Fruit fly (Drosophila melanogaster) whole organism, embryonic: Measurements from ENCODE around the gene Usp8.

Experiments used
- Antp ChIP-seq: fragments of 200-800 bp; sonication (Bioruptor generic); optimal IDR thresholded peaks from 3 replicates; lab custom pipeline; 2016; ENCODE audit warnings: missing biosample characterization, missing genetic modification characterization
- Asciz ChIP-seq: fragments of 200-800 bp; sonication (Bioruptor generic); optimal IDR thresholded peaks from 2 replicates; lab custom pipeline; 2017; ENCODE audit warnings: missing biosample characterization, mild to moderate bottlenecking, missing genetic modification characterization, missing genetic modification reagents
- CG10565 ChIP-seq: fragments of 200-800 bp; sonication (Bioruptor generic); optimal IDR thresholded peaks from 3 replicates; lab custom pipeline; 2016; ENCODE audit warnings: missing biosample characterization, mild to moderate bottlenecking, missing genetic modification characterization
- CG11696 ChIP-seq: fragments of 200-800 bp; sonication (Bioruptor generic); IDR thresholded peaks from 2 replicates; pipeline ENCODE4 v1.3.6; 2022; ENCODE audit warnings: missing biosample characterization, missing genetic modification characterization
- CG12071 ChIP-seq: fragments of 200-800 bp; sonication (Bioruptor generic); optimal IDR thresholded peaks from 3 replicates; lab custom pipeline; 2018; ENCODE audit warnings: missing biosample characterization, mild to moderate bottlenecking, missing genetic modification characterization
- CG1233 ChIP-seq: fragments of 200-800 bp; sonication (Bioruptor generic); optimal IDR thresholded peaks from 4 replicates; lab custom pipeline; 2018; ENCODE audit warnings: missing biosample characterization, mild to moderate bottlenecking, missing genetic modification characterization
- CG12391 ChIP-seq: fragments of 200-800 bp; sonication (Bioruptor generic); optimal IDR thresholded peaks from 3 replicates; lab custom pipeline; 2018; ENCODE audit warnings: missing biosample characterization, mild to moderate bottlenecking, missing genetic modification characterization, moderate library complexity
- CG13296 ChIP-seq: fragments of 200-800 bp; sonication (Bioruptor generic); optimal IDR thresholded peaks from 3 replicates; lab custom pipeline; 2018; ENCODE audit warnings: missing biosample characterization, mild to moderate bottlenecking, missing genetic modification characterization
- CG14014 ChIP-seq: fragments of 200-800 bp; sonication (Bioruptor generic); IDR thresholded peaks from 2 replicates; pipeline ENCODE4 v1.3.6; 2022; ENCODE audit warnings: missing biosample characterization, missing genetic modification characterization
- CG18764 ChIP-seq: fragments of 200-800 bp; sonication (Bioruptor generic); optimal IDR thresholded peaks from 3 replicates; lab custom pipeline; 2016; ENCODE audit warnings: missing biosample characterization, missing genetic modification characterization
- CG31224 ChIP-seq: fragments of 200-800 bp; sonication (Bioruptor generic); IDR thresholded peaks from 2 replicates; pipeline ENCODE4 v1.3.6; 2022; ENCODE audit warnings: missing biosample characterization, missing genetic modification characterization
- CG32772 ChIP-seq: fragments of 200-800 bp; sonication (Bioruptor generic); IDR thresholded peaks from 2 replicates; pipeline ENCODE4 v1.3.6; 2022; ENCODE audit warnings: missing biosample characterization, missing genetic modification characterization
- CG34224 ChIP-seq: fragments of 200-800 bp; sonication (Bioruptor generic); IDR thresholded peaks from 3 replicates; pipeline ENCODE4 v1.3.6; 2022; ENCODE audit warnings: missing biosample characterization, missing genetic modification characterization; ENCODE audit not compliant: partially characterized antibody
- CG4282 ChIP-seq: fragments of 200-800 bp; sonication (Bioruptor generic); optimal IDR thresholded peaks from 2 replicates; lab custom pipeline; 2016; ENCODE audit warnings: missing biosample characterization, missing genetic modification characterization
- CG6175 ChIP-seq: fragments of 200-800 bp; sonication (Bioruptor generic); IDR thresholded peaks from 3 replicates; pipeline ENCODE4 v1.3.6; 2022; ENCODE audit warnings: missing biosample characterization, missing genetic modification characterization
- CG6654 ChIP-seq: fragments of 200-800 bp; sonication (Bioruptor generic); optimal IDR thresholded peaks from 2 replicates; lab custom pipeline; 2017; ENCODE audit warnings: missing biosample characterization, mild to moderate bottlenecking, missing genetic modification characterization
- CG8089 ChIP-seq: fragments of 200-800 bp; sonication (Bioruptor generic); optimal IDR thresholded peaks from 3 replicates; lab custom pipeline; 2016; ENCODE audit warnings: missing biosample characterization, missing genetic modification characterization
- CG8924 ChIP-seq: fragments of 200-800 bp; optimal IDR thresholded peaks from 3 replicates; lab custom pipeline; 2019; ENCODE audit warnings: missing biosample characterization, mild to moderate bottlenecking, missing genetic modification characterization, moderate library complexity
- CG9215 ChIP-seq: fragments of 200-800 bp; sonication (Bioruptor generic); IDR thresholded peaks from 2 replicates; pipeline ENCODE4 v1.3.6; 2022; ENCODE audit warnings: missing biosample characterization, missing genetic modification characterization
- D19A ChIP-seq: fragments of 200-800 bp; optimal IDR thresholded peaks from 3 replicates; lab custom pipeline; 2019; ENCODE audit warnings: missing biosample characterization, mild to moderate bottlenecking, missing genetic modification characterization, moderate library complexity
- ERR ChIP-seq: fragments of 200-800 bp; sonication (Bioruptor generic); optimal IDR thresholded peaks from 2 replicates; lab custom pipeline; 2016; ENCODE audit warnings: missing biosample characterization, missing genetic modification characterization
- Fer3 ChIP-seq: fragments of 200-800 bp; sonication (Bioruptor generic); optimal IDR thresholded peaks from 2 replicates; lab custom pipeline; 2018; ENCODE audit warnings: missing biosample characterization, mild to moderate bottlenecking, missing genetic modification characterization, moderate library complexity
- HLHmδ ChIP-seq: fragments of 200-800 bp; sonication (Bioruptor generic); optimal IDR thresholded peaks from 2 replicates; lab custom pipeline; 2018; ENCODE audit warnings: missing biosample characterization, mild to moderate bottlenecking, missing genetic modification characterization, moderate library complexity
- HmgD ChIP-seq: fragments of 200-800 bp; sonication (Bioruptor generic); optimal IDR thresholded peaks from 3 replicates; lab custom pipeline; 2016; ENCODE audit warnings: missing biosample characterization, missing genetic modification characterization
- HmgZ ChIP-seq: fragments of 200-800 bp; sonication (Bioruptor generic); optimal IDR thresholded peaks from 2 replicates; lab custom pipeline; 2018; ENCODE audit warnings: missing biosample characterization, mild to moderate bottlenecking, missing genetic modification characterization
- Jarid2 ChIP-seq: fragments of 200-800 bp; sonication (Bioruptor generic); optimal IDR thresholded peaks from 3 replicates; lab custom pipeline; 2017; ENCODE audit warnings: mild to moderate bottlenecking, missing biosample characterization, missing genetic modification reagents, missing genetic modification characterization
- Kr ChIP-seq: fragments of 200-800 bp; sonication (Bioruptor generic); optimal IDR thresholded peaks from 2 replicates; lab custom pipeline; 2017; ENCODE audit warnings: missing biosample characterization, mild to moderate bottlenecking, missing genetic modification characterization
- MTF-1 ChIP-seq: fragments of 200-800 bp; sonication (Bioruptor generic); optimal IDR thresholded peaks from 2 replicates; lab custom pipeline; 2018; ENCODE audit warnings: missing biosample characterization, mild to moderate bottlenecking, missing genetic modification characterization, borderline replicate concordance
- NC2β ChIP-seq: fragments of 200-800 bp; sonication (Bioruptor generic); optimal IDR thresholded peaks from 2 replicates; lab custom pipeline; 2016; ENCODE audit warnings: missing biosample characterization, missing genetic modification characterization
- Oli ChIP-seq: fragments of 200-800 bp; sonication (Bioruptor generic); optimal IDR thresholded peaks from 2 replicates; lab custom pipeline; 2018; ENCODE audit warnings: missing biosample characterization, mild to moderate bottlenecking, missing genetic modification characterization, moderate library complexity
- Ssrp ChIP-seq: fragments of 200-800 bp; sonication (Bioruptor generic); optimal IDR thresholded peaks from 2 replicates; lab custom pipeline; 2018; ENCODE audit warnings: missing biosample characterization, mild to moderate bottlenecking, missing genetic modification characterization, moderate library complexity
- Stat92E ChIP-seq, 3 experiments: fragments of >200 bp in 2 of 3; fragments of 200-800 bp in 1 of 3; sonication (Bioruptor generic) in 1 of 3; optimal IDR thresholded peaks; 2 replicates each; lab custom pipeline; 2017 to 2019; ENCODE audit warnings: missing biosample characterization in 3 of 3, missing genetic modification characterization in 3 of 3, mild to moderate bottlenecking in 1 of 3, moderate library complexity in 1 of 3
- al ChIP-seq: fragments of 200-800 bp; sonication (Bioruptor generic); IDR thresholded peaks from 2 replicates; pipeline ENCODE4 v1.3.6; 2022; ENCODE audit warnings: missing biosample characterization, missing genetic modification characterization
- bcd ChIP-seq: fragments of 200-800 bp; sonication (Bioruptor generic); optimal IDR thresholded peaks from 2 replicates; lab custom pipeline; 2017; ENCODE audit warnings: missing biosample characterization, mild to moderate bottlenecking, missing genetic modification characterization
- bowl ChIP-seq: fragments of 200-800 bp; sonication (Bioruptor generic); IDR thresholded peaks from 2 replicates; pipeline ENCODE4 v1.3.6; 2022; ENCODE audit warnings: missing biosample characterization, missing genetic modification characterization
- br ChIP-seq: fragments of >200 bp; optimal IDR thresholded peaks from 2 replicates; lab custom pipeline; 2017
- dmrt11E ChIP-seq: fragments of 200-800 bp; sonication (Bioruptor generic); optimal IDR thresholded peaks from 3 replicates; lab custom pipeline; 2018; ENCODE audit warnings: missing biosample characterization, mild to moderate bottlenecking, missing genetic modification characterization, moderate library complexity
- dpn ChIP-seq, 2 experiments: fragments of 200-800 bp; sonication (Bioruptor generic); optimal IDR thresholded peaks; 3 replicates each; lab custom pipeline; 2016; ENCODE audit warnings: missing biosample characterization in 2 of 2, missing genetic modification characterization in 2 of 2
- dysf ChIP-seq: fragments of 200-800 bp; sonication (Bioruptor generic); IDR thresholded peaks from 3 replicates; pipeline ENCODE4 v1.3.6; 2022; ENCODE audit warnings: missing biosample characterization, missing genetic modification characterization
- fu2 ChIP-seq: fragments of 200-800 bp; sonication (Bioruptor generic); optimal IDR thresholded peaks from 2 replicates; lab custom pipeline; 2016; ENCODE audit warnings: missing biosample characterization, missing genetic modification characterization
- grn ChIP-seq: fragments of 200-800 bp; sonication (Bioruptor generic); optimal IDR thresholded peaks from 3 replicates; lab custom pipeline; 2017; ENCODE audit warnings: missing biosample characterization, missing genetic modification characterization
- her ChIP-seq: fragments of 200-800 bp; sonication (Bioruptor generic); optimal IDR thresholded peaks from 2 replicates; lab custom pipeline; 2016; ENCODE audit warnings: missing biosample characterization, missing genetic modification characterization
- hkb ChIP-seq, 2 experiments: fragments of 200-800 bp in 1 of 2; fragments of >200 bp in 1 of 2; sonication (Bioruptor generic) in 1 of 2; IDR thresholded peaks in 1 of 2; optimal IDR thresholded peaks in 1 of 2; 2 replicates each; pipeline versions ENCODE4 v1.3.6 to Lab custom; 2017 to 2022; ENCODE audit warnings: missing biosample characterization in 1 of 2, missing genetic modification characterization in 1 of 2
- ken ChIP-seq: fragments of 200-800 bp; sonication (Bioruptor generic); IDR thresholded peaks from 3 replicates; pipeline ENCODE4 v1.3.6; 2022; ENCODE audit warnings: missing biosample characterization, missing genetic modification characterization
- klu ChIP-seq: fragments of 200-800 bp; sonication (Bioruptor generic); IDR thresholded peaks from 2 replicates; pipeline ENCODE4 v1.3.6; 2022; ENCODE audit warnings: missing biosample characterization, missing genetic modification characterization
- maf-S ChIP-seq: fragments of 200-800 bp; sonication (Bioruptor generic); optimal IDR thresholded peaks from 2 replicates; lab custom pipeline; 2016; ENCODE audit warnings: missing biosample characterization, missing genetic modification characterization
- mld ChIP-seq: fragments of 200-800 bp; sonication (Bioruptor generic); IDR thresholded peaks from 3 replicates; pipeline ENCODE4 v1.3.6; 2022; ENCODE audit warnings: missing biosample characterization, missing genetic modification characterization; ENCODE audit not compliant: partially characterized antibody
- slou ChIP-seq: fragments of 200-800 bp; sonication (Bioruptor generic); optimal IDR thresholded peaks from 3 replicates; lab custom pipeline; 2016; ENCODE audit warnings: missing biosample characterization, missing genetic modification characterization
- stc ChIP-seq: fragments of 200-800 bp; sonication (Bioruptor generic); IDR thresholded peaks from 2 replicates; pipeline ENCODE4 v1.3.6; 2022; ENCODE audit warnings: missing biosample characterization, missing genetic modification characterization
- wdn ChIP-seq: fragments of 200-800 bp; sonication (Bioruptor generic); IDR thresholded peaks from 2 replicates; pipeline ENCODE4 v1.3.6; 2022; ENCODE audit warnings: missing biosample characterization, missing genetic modification characterization

Usp8 gene

dm6 chr3R:21097631-21098117 lies 36.4 kb upstream of the Usp8 start, which contains the start of gene RhoGAP93B (continued):
- TF ChIP-seq Fer3 (tag; lab: Kevin White, UChicago) (peak; percentile 82), hkb (optimal IDR thresholded peaks at IDR 0.05; lab: Kevin White, UChicago) (peak; percentile 88), hkb (GFP tag; IDR thresholded peaks at IDR 0.05; lab: Robert Waterston, UW) (peak; percentile 92), stc (GFP tag; lab: Robert Waterston, UW) (peak; percentile 87), grn (peak; percentile 33), HmgZ (tag; lab: Kevin White, UChicago) (peak; percentile 92), maf-S (GFP tag; lab: Kevin White, UChicago) (peak; percentile 60), CG8924 (tag; lab: Kevin White, UChicago) (peak; percentile 82), Antp (GFP tag; lab: Kevin White, UChicago) (peak; percentile 81), fu2 (peak; percentile 93), CG13296 (GFP tag; lab: Kevin White, UChicago) (peak; percentile 64), CG34224 (GFP tag; lab: Robert Waterston, UW) (peak; percentile 100), CG1233 (GFP tag; lab: Kevin White, UChicago) (peak; percentile 69), Jarid2 (peak; percentile 78), CG32772 (GFP tag; lab: Robert Waterston, UW) (peak; percentile 86), dmrt11E (peak; percentile 73), HLHmδ (GFP tag; lab: Kevin White, UChicago) (peak; percentile 57), CG12071 (GFP tag; lab: Kevin White, UChicago) (no peak), br (lab: Kevin White, UChicago) (no peak), bowl (GFP tag; lab: Robert Waterston, UW) (peak; percentile 88), bcd (GFP tag; lab: Kevin White, UChicago) (peak; percentile 70), CG14014 (GFP tag; lab: Robert Waterston, UW) (peak; percentile 94), Kr (GFP tag; lab: Kevin White, UChicago) (no peak), wdn (GFP tag; lab: Robert Waterston, UW) (peak; percentile 61), HmgD (GFP tag; lab: Kevin White, UChicago) (peak; percentile 79), klu (GFP tag; lab: Robert Waterston, UW) (peak; percentile 84), dysf (GFP tag; lab: Robert Waterston, UW) (peak; percentile 88), dpn (GFP tag; optimal IDR thresholded peaks at IDR 0.05; lab: Kevin White, UChicago) (peak; percentile 86), Stat92E (GFP tag; optimal IDR thresholded peaks at IDR 0.05; lab: Kevin White, UChicago) (peak in 1 of 3 experiments; percentile 54), CG8089 (GFP tag; lab: Kevin White, UChicago) (peak; percentile 69), ERR (GFP tag; lab: Kevin White, UChicago) (peak; percentile 80), ken (GFP tag; lab: Robert Waterston, UW) (peak; percentile 83), al (GFP tag; lab: Robert Waterston, UW) (peak; percentile 91), her (GFP tag; lab: Kevin White, UChicago) (peak; percentile 69), MTF-1 (peak; percentile 64), CG11696 (peak; percentile 44; the same call in 1 of the 2 replicates), slou (no peak), CG10565 (GFP tag; lab: Kevin White, UChicago) (no peak), CG6654 (peak; percentile 32), CG4282 (GFP tag; lab: Kevin White, UChicago) (peak; percentile 73), Ssrp (tag; lab: Kevin White, UChicago) (peak; percentile 76), NC2β (GFP tag; lab: Kevin White, UChicago) (peak; percentile 83), CG9215 (peak; percentile 90), CG31224 (GFP tag; lab: Robert Waterston, UW) (peak; percentile 85), D19A (tag; lab: Kevin White, UChicago) (peak; percentile 70), Oli (tag; lab: Kevin White, UChicago) (peak; percentile 63), mld (peak; percentile 100), CG12391 (tag; lab: Kevin White, UChicago) (peak; percentile 93), Asciz (GFP tag; lab: Kevin White, UChicago) (no peak), CG18764 (GFP tag; lab: Kevin White, UChicago) (peak; percentile 63), CG6175 (GFP tag; lab: Robert Waterston, UW) (peak; percentile 85)
